Fruit fly (Drosophila melanogaster) whole organism: ENCODE measurements around the gene ppk15.

Experiments
- CG8478 ChIP-seq: fragments of >200 bp; optimal IDR thresholded peaks from 2 replicates; lab custom pipeline; 2018; ENCODE audit warnings: inconsistent platforms
- Dll ChIP-seq: fragments of >200 bp; optimal IDR thresholded peaks from 2 replicates; lab custom pipeline; 2017
- EcR ChIP-seq, 2 experiments: fragments of >200 bp; optimal IDR thresholded peaks; 2 replicates each; lab custom pipeline; 2017; ENCODE audit warnings: missing biosample characterization in 2 of 2, missing genetic modification characterization in 2 of 2, missing genetic modification reagents in 2 of 2
- psq ChIP-seq: fragments of >200 bp; optimal IDR thresholded peaks from 2 replicates; lab custom pipeline; 2017
- usp ChIP-seq: fragments of >200 bp; optimal IDR thresholded peaks from 2 replicates; lab custom pipeline; 2017; ENCODE audit warnings: missing biosample characterization, missing genetic modification characterization, mixed read lengths

dm6 chr3R:26440455-26441196, 37.2 kb upstream of the ppk15 start, which contains the start of gene tx:
- no peak for TF ChIP-seq psq
- TF ChIP-seq usp = no peak
- no peak for TF ChIP-seq CG8478 (lab: Kevin White, UChicago)
- TF ChIP-seq Dll (lab: Kevin White, UChicago) = no peak
- TF ChIP-seq EcR (GFP tag; optimal IDR thresholded peaks at IDR 0.05; lab: Kevin White, UChicago) = no peak
